Worm (Caenorhabditis elegans): ENCODE results near the gene btf-1.

The btf-1 gene

DNA sequence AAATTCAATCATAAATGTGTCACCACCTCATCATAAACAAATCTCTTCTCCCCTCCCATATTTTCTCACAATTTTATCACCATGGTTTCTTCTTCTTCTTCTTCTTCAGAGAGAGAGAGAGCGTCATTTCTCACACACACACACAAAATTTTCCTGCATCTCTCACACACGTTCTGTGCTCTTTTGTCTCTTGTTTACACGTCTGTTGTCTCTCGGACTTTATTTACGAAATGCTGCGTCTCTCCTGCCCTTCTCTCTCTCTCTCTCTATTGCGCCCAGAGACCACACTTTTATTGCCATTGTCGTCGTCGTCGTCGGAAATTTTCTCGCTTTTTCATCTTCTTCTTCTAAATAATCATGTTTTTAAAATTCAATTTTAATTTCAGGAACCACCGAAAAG, 4.8 kb upstream of the btf-1 start, which contains the start of gene lec-1 (continued):
- TF ChIP-seq zfp-2 (tag; optimal IDR thresholded peaks at IDR 0.05), result no peak
- TF ChIP-seq nhr-28 (tag; optimal IDR thresholded peaks at IDR 0.05), result peak; percentile 63
- no peak for TF ChIP-seq mxl-2 (GFP tag; conservative IDR thresholded peaks at IDR 0.05)
- TF ChIP-seq T20F7.1 (GFP tag; optimal IDR thresholded peaks at IDR 0.05), result peak; percentile 60
- TF ChIP-seq nhr-77 (tag; optimal IDR thresholded peaks at IDR 0.05), result no peak
- TF ChIP-seq ceh-44 (GFP tag; IDR thresholded peaks at IDR 0.05), result no peak
- no peak for TF ChIP-seq spr-1 (tag; optimal IDR thresholded peaks at IDR 0.05)
- TF ChIP-seq gei-8 (GFP tag; optimal IDR thresholded peaks at IDR 0.05), result no peak
- TF ChIP-seq mep-1 (tag; optimal IDR thresholded peaks at IDR 0.05), result peak; percentile 70
- peak in 1 of 2 experiments; percentile 50 for TF ChIP-seq unc-62 (GFP tag; optimal IDR thresholded peaks at IDR 0.05 in 1 of 2)
- TF ChIP-seq unc-62 (tag; optimal IDR thresholded peaks at IDR 0.05), result no peak
- TF ChIP-seq dmd-9 (GFP tag; IDR thresholded peaks at IDR 0.05), result no peak
- TF ChIP-seq snpc-1.2 (GFP tag; IDR thresholded peaks at IDR 0.05), result no peak
- no peak for TF ChIP-seq T26A8.4 (GFP tag; IDR thresholded peaks at IDR 0.05)
- no peak for TF ChIP-seq F26F4.8 (GFP tag; conservative IDR thresholded peaks at IDR 0.05)
- TF ChIP-seq pqm-1 (tag; optimal IDR thresholded peaks at IDR 0.05), result peak; percentile 49
- TF ChIP-seq arid-1 (GFP tag; conservative IDR thresholded peaks at IDR 0.05), result no peak
- TF ChIP-seq nhr-76 (tag; optimal IDR thresholded peaks at IDR 0.05), result no peak
- no peak for TF ChIP-seq nhr-111 (GFP tag; optimal IDR thresholded peaks at IDR 0.05)
- no peak for TF ChIP-seq duxl-1 (tag; optimal IDR thresholded peaks at IDR 0.05; ENCODE audit: poor library complexity)
- no peak for TF ChIP-seq unc-39 (tag; optimal IDR thresholded peaks at IDR 0.05)
- peak; percentile 51 for TF ChIP-seq mxl-3 (GFP tag; optimal IDR thresholded peaks at IDR 0.05)
- TF ChIP-seq Y48G9A.11 (GFP tag; IDR thresholded peaks at IDR 0.05), result no peak
- TF ChIP-seq ztf-11 (tag; optimal IDR thresholded peaks at IDR 0.05), result no peak
- TF ChIP-seq snpc-4 (tag; optimal IDR thresholded peaks at IDR 0.05), result no peak
- TF ChIP-seq zip-2 (tag; optimal IDR thresholded peaks at IDR 0.05), result no peak
- TF ChIP-seq daf-16 (GFP tag; optimal IDR thresholded peaks at IDR 0.05), result peak in 1 of 2 experiments; percentile 51
- TF ChIP-seq daf-16 (tag; optimal IDR thresholded peaks at IDR 0.05), result peak; percentile 97
- TF ChIP-seq hif-1 (tag; optimal IDR thresholded peaks at IDR 0.05), result peak in 1 of 2 experiments; percentile 3
- TF ChIP-seq attf-4 (tag; optimal IDR thresholded peaks at IDR 0.05), result no peak
- peak; percentile 15 for TF ChIP-seq nhr-6 (tag; optimal IDR thresholded peaks at IDR 0.05)

DNA sequence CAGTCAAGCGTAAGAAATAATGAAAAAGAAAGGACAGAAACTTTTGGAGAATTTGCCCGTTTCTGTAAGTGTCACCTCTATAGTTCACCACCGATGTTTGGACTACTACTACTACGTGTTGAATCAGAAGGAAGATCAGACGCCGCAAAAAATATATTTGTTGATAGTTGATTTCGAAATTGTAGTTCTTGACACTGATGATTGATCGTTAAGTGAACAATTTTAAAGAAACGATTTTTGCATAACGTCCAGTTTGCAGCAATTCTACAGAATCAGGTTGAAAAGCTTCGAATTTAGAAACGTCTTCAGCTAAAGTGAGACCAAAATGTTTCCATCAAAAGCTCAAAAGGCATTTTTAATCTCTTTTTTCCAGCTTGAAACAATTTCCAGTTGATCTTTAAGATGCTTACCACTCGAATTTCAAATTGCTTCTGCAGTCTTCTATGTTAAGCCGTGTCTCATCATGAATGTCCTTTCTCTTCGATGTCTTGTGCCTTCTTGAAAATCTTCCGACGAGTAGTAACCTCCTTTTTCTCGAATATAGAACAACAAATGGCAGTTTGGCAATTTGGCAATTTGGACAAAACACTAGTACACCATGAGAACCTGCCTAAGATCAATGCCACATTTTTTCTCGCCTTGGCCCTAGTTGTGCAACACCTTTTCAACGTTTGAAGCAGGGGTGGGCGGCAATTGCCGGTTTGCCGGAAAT, 4.1 kb upstream of the btf-1 start:
- TF ChIP-seq dmd-8 (GFP tag; IDR thresholded peaks at IDR 0.05) (no peak), unc-62 (GFP tag; optimal IDR thresholded peaks at IDR 0.05 in 1 of 2) (peak in 1 of 2 experiments; percentile 83), unc-62 (tag; optimal IDR thresholded peaks at IDR 0.05) (no peak), T26A8.4 (GFP tag; IDR thresholded peaks at IDR 0.05) (no peak), nhr-111 (GFP tag; optimal IDR thresholded peaks at IDR 0.05) (no peak), aha-1 (tag) (peak; percentile 94), tra-1 (GFP tag; IDR thresholded peaks at IDR 0.05) (0 out of 2 replicates have a peak, but pooled peaks have one; percentile 34), egl-43 (GFP tag; IDR thresholded peaks at IDR 0.05) (no peak), mes-2 (tag; optimal IDR thresholded peaks at IDR 0.05; ENCODE audit: poor library complexity, severe bottlenecking) (no peak), rbr-2 (tag; optimal IDR thresholded peaks at IDR 0.05) (no peak), fkh-10 (GFP tag; optimal IDR thresholded peaks at IDR 0.05) (no peak), nhr-6 (tag; optimal IDR thresholded peaks at IDR 0.05) (no peak), jun-1 (tag; optimal IDR thresholded peaks at IDR 0.05) (no peak), mxl-3 (GFP tag; optimal IDR thresholded peaks at IDR 0.05) (no peak), ceh-28 (tag; optimal IDR thresholded peaks at IDR 0.05) (no peak), nhr-41 (GFP tag; IDR thresholded peaks at IDR 0.05) (no peak), snpc-4 (tag; optimal IDR thresholded peaks at IDR 0.05) (no peak), egl-27 (tag; optimal IDR thresholded peaks at IDR 0.05) (no peak), lin-39 (tag; optimal IDR thresholded peaks at IDR 0.05) (no peak), cey-2 (tag; optimal IDR thresholded peaks at IDR 0.05; ENCODE audit: borderline replicate concordance, insufficient read depth) (no peak), nhr-237 (tag; optimal IDR thresholded peaks at IDR 0.05) (no peak), ztf-11 (tag; optimal IDR thresholded peaks at IDR 0.05) (no peak), lin-13 (GFP tag; optimal IDR thresholded peaks at IDR 0.05) (no peak), Y5F2A.4 (GFP tag; optimal IDR thresholded peaks at IDR 0.05) (no peak), sdz-12 (GFP tag; optimal IDR thresholded peaks at IDR 0.05) (no peak)

Data from whole organism, L4 larva.